Fruit fly (Drosophila melanogaster) whole organism, embryonic: ENCODE data around the gene CG12521.

Experiments used
- Atf-2 ChIP-seq: fragments of 200-800 bp; sonication (Bioruptor generic); optimal IDR thresholded peaks from 2 replicates; lab custom pipeline; 2016; ENCODE audit warnings: missing biosample characterization, missing genetic modification characterization
- Atf6 ChIP-seq: fragments of 200-800 bp; sonication (Bioruptor generic); IDR thresholded peaks from 2 replicates; pipeline ENCODE4 v1.3.6; 2022; ENCODE audit warnings: missing biosample characterization, missing genetic modification characterization
- C15 ChIP-seq: fragments of 200-800 bp; sonication (Bioruptor generic); IDR thresholded peaks from 3 replicates; pipeline ENCODE4 v1.3.6; 2022; ENCODE audit warnings: missing biosample characterization, missing genetic modification characterization
- CG1024 ChIP-seq: fragments of 200-800 bp; sonication (Bioruptor generic); IDR thresholded peaks from 2 replicates; pipeline ENCODE4 v1.3.6; 2022; ENCODE audit warnings: missing biosample characterization, missing genetic modification characterization
- CG10267 ChIP-seq: fragments of 200-800 bp; sonication (Bioruptor generic); optimal IDR thresholded peaks from 2 replicates; lab custom pipeline; 2018; ENCODE audit warnings: missing biosample characterization, mild to moderate bottlenecking, missing genetic modification characterization, moderate library complexity
- CG10274 ChIP-seq: fragments of 200-800 bp; sonication (Bioruptor generic); optimal IDR thresholded peaks from 3 replicates; lab custom pipeline; 2017; ENCODE audit warnings: missing biosample characterization, mild to moderate bottlenecking, missing genetic modification characterization
- CG11504 ChIP-seq: fragments of 200-800 bp; sonication (Bioruptor generic); optimal IDR thresholded peaks from 3 replicates; lab custom pipeline; 2019; ENCODE audit warnings: missing biosample characterization, mild to moderate bottlenecking, missing genetic modification characterization, moderate library complexity
- CG15269 ChIP-seq: fragments of 200-800 bp; sonication (Bioruptor generic); optimal IDR thresholded peaks from 2 replicates; lab custom pipeline; 2018; ENCODE audit warnings: missing biosample characterization, mild to moderate bottlenecking, missing genetic modification characterization, moderate library complexity
- CG17568 ChIP-seq: fragments of 200-800 bp; sonication (Bioruptor generic); optimal IDR thresholded peaks from 2 replicates; lab custom pipeline; 2018; ENCODE audit warnings: missing biosample characterization, mild to moderate bottlenecking, missing genetic modification characterization, moderate library complexity
- CG18599 ChIP-seq: fragments of 200-800 bp; sonication (Bioruptor generic); optimal IDR thresholded peaks from 3 replicates; lab custom pipeline; 2017; ENCODE audit warnings: missing biosample characterization, missing genetic modification characterization, mild to moderate bottlenecking, moderate library complexity, missing genetic modification reagents
- CG2120 ChIP-seq: fragments of 200-800 bp; sonication (Bioruptor generic); optimal IDR thresholded peaks from 3 replicates; lab custom pipeline; 2016; ENCODE audit warnings: missing biosample characterization, missing genetic modification characterization
- CG2678 ChIP-seq: fragments of 200-800 bp; sonication (Bioruptor generic); optimal IDR thresholded peaks from 3 replicates; lab custom pipeline; 2019; ENCODE audit warnings: missing biosample characterization, mild to moderate bottlenecking, missing genetic modification characterization, moderate library complexity
- CG31441 ChIP-seq: fragments of 200-800 bp; sonication (Bioruptor generic); IDR thresholded peaks from 2 replicates; pipeline ENCODE4 v1.3.6; 2022; ENCODE audit warnings: missing biosample characterization, missing genetic modification characterization
- CG3281 ChIP-seq: fragments of 200-800 bp; sonication (Bioruptor generic); optimal IDR thresholded peaks from 3 replicates; lab custom pipeline; 2017; ENCODE audit warnings: missing biosample characterization, mild to moderate bottlenecking, missing genetic modification characterization
- CG7271 ChIP-seq: fragments of 200-800 bp; sonication (Bioruptor generic); optimal IDR thresholded peaks from 2 replicates; lab custom pipeline; 2018; ENCODE audit warnings: missing biosample characterization, mild to moderate bottlenecking, missing genetic modification characterization, moderate library complexity
- CG7556 ChIP-seq: fragments of 200-800 bp; sonication (Bioruptor generic); optimal IDR thresholded peaks from 2 replicates; lab custom pipeline; 2017; ENCODE audit warnings: missing biosample characterization, mild to moderate bottlenecking, missing genetic modification characterization
- CG7786 ChIP-seq: fragments of 200-800 bp; sonication (Bioruptor generic); optimal IDR thresholded peaks from 2 replicates; lab custom pipeline; 2016; ENCODE audit warnings: missing biosample characterization, missing genetic modification characterization
- CG7839 ChIP-seq: fragments of 200-800 bp; sonication (Bioruptor generic); optimal IDR thresholded peaks from 3 replicates; lab custom pipeline; 2018; ENCODE audit warnings: missing biosample characterization, mild to moderate bottlenecking, missing genetic modification characterization, moderate library complexity
- CG7987 ChIP-seq: fragments of 200-800 bp; sonication (Bioruptor generic); optimal IDR thresholded peaks from 2 replicates; lab custom pipeline; 2018; ENCODE audit warnings: missing biosample characterization, mild to moderate bottlenecking, missing genetic modification characterization, moderate library complexity
- CG8388 ChIP-seq: fragments of 200-800 bp; sonication (Bioruptor generic); optimal IDR thresholded peaks from 2 replicates; lab custom pipeline; 2019; ENCODE audit warnings: missing biosample characterization, mild to moderate bottlenecking, missing genetic modification characterization, moderate library complexity
- Doc2 ChIP-seq: fragments of 200-800 bp; sonication (Bioruptor generic); IDR thresholded peaks from 2 replicates; pipeline ENCODE4 v1.3.6; 2022; ENCODE audit warnings: missing biosample characterization, missing genetic modification characterization
- Ets65A ChIP-seq: fragments of 200-800 bp; sonication (Bioruptor generic); peaks from one replicate; lab custom pipeline; 2016; ENCODE audit warnings: missing biosample characterization, missing genetic modification characterization
- Fer1 ChIP-seq: fragments of 200-800 bp; sonication (Bioruptor generic); optimal IDR thresholded peaks from 2 replicates; lab custom pipeline; 2017; ENCODE audit warnings: missing biosample characterization, mild to moderate bottlenecking, missing genetic modification characterization
- H15 ChIP-seq: fragments of 200-800 bp; sonication (Bioruptor generic); IDR thresholded peaks from 3 replicates; pipeline ENCODE4 v1.3.6; 2022; ENCODE audit warnings: missing biosample characterization, missing genetic modification characterization
- HLH4C ChIP-seq: fragments of 200-800 bp; sonication (Bioruptor generic); IDR thresholded peaks from 3 replicates; pipeline ENCODE4 v1.3.6; 2022; ENCODE audit warnings: missing biosample characterization, missing genetic modification characterization; ENCODE audit not compliant: partially characterized antibody
- Hmr ChIP-seq: fragments of 200-800 bp; sonication (Bioruptor generic); optimal IDR thresholded peaks from 3 replicates; lab custom pipeline; 2017; ENCODE audit warnings: mild to moderate bottlenecking, missing biosample characterization, missing genetic modification reagents, missing genetic modification characterization
- Hr51 ChIP-seq, 2 experiments: fragments of 200-800 bp; sonication (Bioruptor generic); optimal IDR thresholded peaks; 2 replicates in 1 of 2; 3 replicates in 1 of 2; lab custom pipeline; 2016 to 2018; ENCODE audit warnings: missing biosample characterization in 2 of 2, missing genetic modification characterization in 2 of 2, mild to moderate bottlenecking in 1 of 2, moderate library complexity in 1 of 2
- Meics ChIP-seq: fragments of 200-800 bp; sonication (Bioruptor generic); optimal IDR thresholded peaks from 2 replicates; lab custom pipeline; 2017; ENCODE audit warnings: missing biosample characterization, mild to moderate bottlenecking, missing genetic modification characterization
- Ptx1 ChIP-seq: fragments of 200-800 bp; sonication (Bioruptor generic); IDR thresholded peaks from 2 replicates; pipeline ENCODE4 v1.3.6; 2022; ENCODE audit warnings: missing biosample characterization, missing genetic modification characterization
- Sox100B ChIP-seq: fragments of 200-800 bp; sonication (Bioruptor generic); optimal IDR thresholded peaks from 3 replicates; lab custom pipeline; 2018; ENCODE audit warnings: missing biosample characterization, mild to moderate bottlenecking, missing genetic modification characterization
- Sox102F ChIP-seq: fragments of 200-800 bp; sonication (Bioruptor generic); optimal IDR thresholded peaks from 2 replicates; lab custom pipeline; 2018; ENCODE audit warnings: missing biosample characterization, mild to moderate bottlenecking, missing genetic modification characterization, moderate library complexity
- abd-A ChIP-seq: fragments of 200-800 bp; sonication (Bioruptor generic); optimal IDR thresholded peaks from 3 replicates; lab custom pipeline; 2019; ENCODE audit warnings: missing biosample characterization, mild to moderate bottlenecking, missing genetic modification characterization, moderate library complexity
- ci ChIP-seq: fragments of 200-800 bp; sonication (Bioruptor generic); IDR thresholded peaks from 3 replicates; pipeline ENCODE4 v1.3.6; 2022; ENCODE audit warnings: missing biosample characterization, missing genetic modification characterization
- cwo ChIP-seq: fragments of 200-800 bp; sonication (Bioruptor generic); optimal IDR thresholded peaks from 3 replicates; lab custom pipeline; 2017; ENCODE audit warnings: missing biosample characterization, missing genetic modification characterization, mild to moderate bottlenecking, moderate library complexity, missing genetic modification reagents
- dmrt99B ChIP-seq: fragments of 200-800 bp; sonication (Bioruptor generic); optimal IDR thresholded peaks from 2 replicates; lab custom pipeline; 2018; ENCODE audit warnings: missing biosample characterization, mild to moderate bottlenecking, missing genetic modification characterization, moderate library complexity
- dysf ChIP-seq: fragments of 200-800 bp; sonication (Bioruptor generic); IDR thresholded peaks from 3 replicates; pipeline ENCODE4 v1.3.6; 2022; ENCODE audit warnings: missing biosample characterization, missing genetic modification characterization
- gem ChIP-seq: fragments of 200-800 bp; sonication (Bioruptor generic); optimal IDR thresholded peaks from 2 replicates; lab custom pipeline; 2019; ENCODE audit warnings: missing biosample characterization, mild to moderate bottlenecking, missing genetic modification characterization, moderate library complexity
- hb ChIP-seq: fragments of 200-800 bp; sonication (Bioruptor generic); IDR thresholded peaks from 3 replicates; pipeline ENCODE4 v1.3.6; 2022; ENCODE audit warnings: missing biosample characterization, missing genetic modification characterization; ENCODE audit not compliant: partially characterized antibody
- ken ChIP-seq: fragments of 200-800 bp; sonication (Bioruptor generic); IDR thresholded peaks from 3 replicates; pipeline ENCODE4 v1.3.6; 2022; ENCODE audit warnings: missing biosample characterization, missing genetic modification characterization
- lab ChIP-seq: fragments of 200-800 bp; sonication (Bioruptor generic); optimal IDR thresholded peaks from 3 replicates; lab custom pipeline; 2017; ENCODE audit warnings: missing biosample characterization, missing genetic modification characterization, mild to moderate bottlenecking, moderate library complexity, missing genetic modification reagents
- lmd ChIP-seq: fragments of 200-800 bp; sonication (Bioruptor generic); IDR thresholded peaks from 2 replicates; pipeline ENCODE4 v1.3.6; 2022; ENCODE audit warnings: missing biosample characterization, missing genetic modification characterization
- nerfin-2 ChIP-seq: fragments of 200-800 bp; sonication (Bioruptor generic); IDR thresholded peaks from 2 replicates; pipeline ENCODE4 v1.3.6; 2022; ENCODE audit warnings: missing biosample characterization, missing genetic modification characterization; ENCODE audit not compliant: partially characterized antibody
- row ChIP-seq: fragments of 200-800 bp; sonication (Bioruptor generic); IDR thresholded peaks from 3 replicates; pipeline ENCODE4 v1.3.6; 2022; ENCODE audit warnings: missing biosample characterization, missing genetic modification characterization
- scrt ChIP-seq: fragments of 200-800 bp; sonication (Bioruptor generic); optimal IDR thresholded peaks from 2 replicates; lab custom pipeline; 2018; ENCODE audit warnings: missing biosample characterization, mild to moderate bottlenecking, missing genetic modification characterization, moderate library complexity
- sens ChIP-seq: fragments of 200-800 bp; sonication (Bioruptor generic); peaks from one replicate; lab custom pipeline; 2016; ENCODE audit warnings: missing biosample characterization, missing genetic modification characterization
- ssp ChIP-seq: fragments of 200-800 bp; sonication (Bioruptor generic); IDR thresholded peaks from 2 replicates; pipeline ENCODE4 v1.3.6; 2022; ENCODE audit warnings: missing biosample characterization, missing genetic modification characterization
- tap ChIP-seq: fragments of 200-800 bp; optimal IDR thresholded peaks from 3 replicates; lab custom pipeline; 2019; ENCODE audit warnings: missing biosample characterization, mild to moderate bottlenecking, missing genetic modification characterization, moderate library complexity

The CG12521 gene

DNA sequence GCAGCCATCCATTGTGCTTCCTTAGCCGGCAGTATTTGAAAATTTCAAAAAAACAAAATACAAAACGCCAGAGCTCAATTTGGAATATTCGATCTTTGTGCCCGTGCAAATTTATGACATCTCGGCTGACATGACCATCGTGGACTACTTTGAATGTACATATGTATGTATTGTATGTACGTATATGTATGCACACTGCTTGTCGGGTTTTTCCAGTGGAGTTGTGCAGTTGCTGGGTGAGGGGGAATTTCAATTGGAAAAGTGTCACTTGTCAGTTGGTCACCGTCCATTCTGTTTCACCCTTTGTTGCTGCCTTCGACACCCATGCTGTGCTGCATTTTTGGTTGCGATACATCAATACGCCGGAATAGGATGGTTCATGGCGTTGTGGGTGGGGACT lies at the start of gene CG12521:
Gene CG12521 (minus strand): TSS at position 101 of the 400 bp plus-strand sequence.
- TF ChIP-seq CG10274 (GFP tag; lab: Kevin White, UChicago), result no peak
- 0 out of 3 replicates have a peak, but pooled peaks have one; percentile 12 for TF ChIP-seq dysf (GFP tag; lab: Robert Waterston, UW)

dm6 chr3L:11896756-11897155 lies 49.2 kb upstream of the CG12521 start:
- TF ChIP-seq CG10267 (tag; lab: Kevin White, UChicago) (no peak), ci (GFP tag; lab: Robert Waterston, UW) (peak; percentile 51; the same call in 1 of the 3 replicates), dmrt99B (tag; lab: Kevin White, UChicago) (peak; percentile 45), Meics (GFP tag; lab: Kevin White, UChicago) (peak; percentile 38), CG7987 (GFP tag; lab: Kevin White, UChicago) (no peak), CG7786 (GFP tag; lab: Kevin White, UChicago) (no peak), CG1024 (GFP tag; lab: Robert Waterston, UW) (peak; percentile 12; the same call in 1 of the 2 replicates), scrt (GFP tag; lab: Kevin White, UChicago) (peak; percentile 17), HLH4C (no peak), CG7556 (GFP tag; lab: Kevin White, UChicago) (peak; percentile 17), nerfin-2 (GFP tag; lab: Robert Waterston, UW) (no peak), Hmr (GFP tag; lab: Kevin White, UChicago) (peak; percentile 35), CG15269 (peak; percentile 2), abd-A (peak; percentile 32), ken (GFP tag; lab: Robert Waterston, UW) (0 out of 3 replicates have a peak, but pooled peaks have one; percentile 35), CG3281 (peak; percentile 30), CG2120 (GFP tag; lab: Kevin White, UChicago) (peak; percentile 23), Fer1 (peak; percentile 29), Ets65A (GFP tag; lab: Kevin White, UChicago) (peak; percentile 60), CG17568 (GFP tag; lab: Kevin White, UChicago) (no peak), CG18599 (GFP tag; lab: Kevin White, UChicago) (peak; percentile 59), Atf6 (GFP tag; lab: Robert Waterston, UW) (0 out of 2 replicates have a peak, but pooled peaks have one; percentile 25), CG11504 (peak; percentile 57), Atf-2 (GFP tag; lab: Kevin White, UChicago) (no peak), hb (GFP tag; lab: Robert Waterston, UW) (no peak), lmd (GFP tag; lab: Robert Waterston, UW) (0 out of 2 replicates have a peak, but pooled peaks have one; percentile 5), Sox100B (peak; percentile 3), CG8388 (GFP tag; lab: Kevin White, UChicago) (peak; percentile 4), C15 (no peak), CG7271 (no peak), H15 (GFP tag; lab: Robert Waterston, UW) (0 out of 3 replicates have a peak, but pooled peaks have one; percentile 30), CG31441 (GFP tag; lab: Robert Waterston, UW) (peak; percentile 36; the same call in 1 of the 2 replicates), Sox102F (GFP tag; lab: Kevin White, UChicago) (peak; percentile 37), ssp (0 out of 2 replicates have a peak, but pooled peaks have one; percentile 15), CG7839 (tag; lab: Kevin White, UChicago) (peak; percentile 21), cwo (peak; percentile 14), Hr51 (GFP tag; optimal IDR thresholded peaks at IDR 0.05; lab: Kevin White, UChicago) (peak in 1 of 2 experiments; percentile 5), tap (tag; lab: Kevin White, UChicago) (peak; percentile 21), Doc2 (no peak), CG2678 (tag; lab: Kevin White, UChicago) (peak; percentile 39), gem (tag; lab: Kevin White, UChicago) (peak; percentile 40), lab (GFP tag; lab: Kevin White, UChicago) (peak; percentile 58), row (GFP tag; lab: Robert Waterston, UW) (peak; percentile 53), sens (GFP tag; lab: Kevin White, UChicago) (peak; percentile 66), Ptx1 (GFP tag; lab: Robert Waterston, UW) (peak; percentile 52; the same call in 1 of the 2 replicates)
